Fruit fly (Drosophila melanogaster): ENCODE data around the gene p38c.

DNA sequence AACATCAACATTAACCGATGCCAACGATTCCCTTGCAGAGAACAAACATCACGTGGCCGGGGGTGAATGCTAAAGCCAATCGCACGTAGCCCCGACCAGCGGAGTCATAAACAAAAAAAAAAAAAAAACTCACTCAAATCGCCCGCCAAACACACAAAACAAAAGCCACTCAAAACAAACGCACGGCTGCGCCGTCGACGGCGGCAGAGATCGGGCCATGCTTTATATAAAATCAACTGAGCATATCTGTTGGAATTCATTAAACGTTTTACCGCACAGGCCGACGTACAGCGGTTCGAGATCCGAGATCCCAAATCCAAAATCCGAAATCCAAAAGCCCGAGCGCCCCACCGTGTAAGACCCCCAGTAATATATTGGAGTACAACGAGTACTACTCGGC is 22.4 kb upstream of the p38c start, which contains the start of gene CG13606:
- no peak for TF ChIP-seq GATAd (GFP tag; optimal IDR thresholded peaks at IDR 0.05)
- no peak for TF ChIP-seq Vsx2 (GFP tag; optimal IDR thresholded peaks at IDR 0.05; ENCODE audit: partially characterized antibody)
- TF ChIP-seq Dfd (GFP tag; optimal IDR thresholded peaks at IDR 0.05): no peak
- TF ChIP-seq psq (GFP tag; optimal IDR thresholded peaks at IDR 0.05): no peak
- TF ChIP-seq Sp1 (GFP tag; optimal IDR thresholded peaks at IDR 0.05): no peak

All from whole organism, wandering third instar larva.